Fruit fly (Drosophila melanogaster): ENCODE results near the gene beta-PheRS.

Gene beta-PheRS

DNA sequence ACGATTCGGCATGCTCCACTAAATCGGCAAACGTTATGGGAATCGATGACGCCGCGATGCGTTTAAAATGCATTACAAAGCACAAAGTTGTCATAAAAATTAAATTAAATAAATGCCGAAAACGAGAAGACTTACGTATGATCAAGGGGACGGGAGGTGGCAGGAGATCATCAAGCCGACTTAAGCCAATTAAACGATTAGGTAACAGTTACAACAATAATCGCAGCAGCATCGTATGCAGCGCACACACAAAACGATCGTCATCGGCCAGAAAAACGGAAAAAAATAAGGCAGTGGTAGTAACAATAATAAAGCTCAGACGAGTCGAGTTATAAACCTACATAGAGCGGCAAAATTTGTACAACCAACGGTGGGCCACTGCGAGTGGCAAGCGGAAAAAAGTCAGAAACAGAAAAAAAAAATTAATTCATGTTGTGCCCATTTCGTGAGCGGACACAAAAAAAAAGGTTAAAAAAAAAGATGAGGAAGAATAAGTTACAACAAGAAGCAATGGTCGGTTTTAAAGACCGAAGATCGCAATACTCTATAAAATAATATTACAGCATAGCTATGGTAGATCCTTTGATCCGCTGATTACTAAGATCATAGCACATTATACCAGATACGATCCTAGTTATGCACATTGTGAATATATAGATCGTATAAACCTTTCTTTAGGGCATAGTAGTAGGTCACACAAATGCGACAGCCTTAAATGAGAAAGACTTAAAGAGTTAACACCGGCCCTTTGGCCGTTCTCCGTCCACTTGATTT is 46.0 kb downstream of the beta-PheRS start (continued):
- TF ChIP-seq CG12071 (GFP tag; optimal IDR thresholded peaks at IDR 0.05) (peak; percentile 41), B-H1 (GFP tag; IDR thresholded peaks at IDR 0.05) (peak; percentile 14; the same call in 1 of the 3 replicates), dm (GFP tag; optimal IDR thresholded peaks at IDR 0.05) (no peak), CG10209 (GFP tag; optimal IDR thresholded peaks at IDR 0.05) (peak; percentile 30), yki (optimal IDR thresholded peaks at IDR 0.05) (no peak), bsh (GFP tag; optimal IDR thresholded peaks at IDR 0.05) (peak in 1 of 2 experiments; percentile 74), CG1832 (GFP tag; optimal IDR thresholded peaks at IDR 0.05) (no peak), CG30403 (GFP tag; optimal IDR thresholded peaks at IDR 0.05) (peak; percentile 31), esg (GFP tag; conservative IDR thresholded peaks at IDR 0.05) (peak; percentile 47), zfh1 (GFP tag; IDR thresholded peaks at IDR 0.05) (peak; percentile 58; the same call in 1 of the 3 replicates), CG2116 (GFP tag; optimal IDR thresholded peaks at IDR 0.05) (no peak), CG1603 (tag; optimal IDR thresholded peaks at IDR 0.05) (peak; percentile 77), ara (GFP tag; IDR thresholded peaks at IDR 0.05) (0 out of 2 replicates have a peak, but pooled peaks have one; percentile 34), Oaz (GFP tag; IDR thresholded peaks at IDR 0.05) (peak; percentile 36; the same call in 1 of the 2 replicates), lab (GFP tag; optimal IDR thresholded peaks at IDR 0.05) (peak; percentile 53), sc (optimal IDR thresholded peaks at IDR 0.05) (no peak), sc (GFP tag; optimal IDR thresholded peaks at IDR 0.05) (peak; percentile 16), lmd (GFP tag; IDR thresholded peaks at IDR 0.05) (peak; percentile 57), danr (GFP tag; IDR thresholded peaks at IDR 0.05) (peak; percentile 38), CG7839 (tag; optimal IDR thresholded peaks at IDR 0.05) (peak; percentile 66), CG6254 (GFP tag; optimal IDR thresholded peaks at IDR 0.05) (peak; percentile 31), Dek (tag; optimal IDR thresholded peaks at IDR 0.05) (peak; percentile 29), phol (tag; optimal IDR thresholded peaks at IDR 0.05) (peak; percentile 67), CG7556 (GFP tag; optimal IDR thresholded peaks at IDR 0.05) (peak; percentile 22), fd96Cb (tag; optimal IDR thresholded peaks at IDR 0.05) (peak; percentile 62), E2f2 (GFP tag; IDR thresholded peaks at IDR 0.05) (peak; percentile 22; the same call in 1 of the 2 replicates), CG6689 (GFP tag; IDR thresholded peaks at IDR 0.05) (peak; percentile 52), gcm2 (GFP tag; optimal IDR thresholded peaks at IDR 0.05) (no peak), Awh (GFP tag; IDR thresholded peaks at IDR 0.05) (peak; percentile 61), stwl (tag; optimal IDR thresholded peaks at IDR 0.05) (no peak), CG8765 (GFP tag; IDR thresholded peaks at IDR 0.05) (no peak), Sry-δ (GFP tag; optimal IDR thresholded peaks at IDR 0.05) (no peak), grau (tag; optimal IDR thresholded peaks at IDR 0.05) (peak; percentile 47), sob (GFP tag; IDR thresholded peaks at IDR 0.05) (peak; percentile 42; the same call in 1 of the 2 replicates), CG6272 (GFP tag; IDR thresholded peaks at IDR 0.05) (0 out of 2 replicates have a peak, but pooled peaks have one; percentile 26), CG31441 (GFP tag; IDR thresholded peaks at IDR 0.05) (peak; percentile 50; the same call in 1 of the 2 replicates), odd (GFP tag; optimal IDR thresholded peaks at IDR 0.05) (peak; percentile 12), Deaf1 (tag; optimal IDR thresholded peaks at IDR 0.05) (no peak), CG8290 (GFP tag; optimal IDR thresholded peaks at IDR 0.05) (no peak), CG8290 (tag; optimal IDR thresholded peaks at IDR 0.05) (peak in 1 of 2 experiments; percentile 65), da (GFP tag; optimal IDR thresholded peaks at IDR 0.05) (no peak), Ssrp (tag; optimal IDR thresholded peaks at IDR 0.05) (peak; percentile 64), eve (GFP tag; optimal IDR thresholded peaks at IDR 0.05) (peak in 1 of 2 experiments; percentile 75), CG7372 (GFP tag; IDR thresholded peaks at IDR 0.05) (peak; percentile 48; the same call in 1 of the 2 replicates), Abd-B (GFP tag; optimal IDR thresholded peaks at IDR 0.05) (peak; percentile 21), Trl (optimal IDR thresholded peaks at IDR 0.05) (no peak), Trl (GFP tag; optimal IDR thresholded peaks at IDR 0.05) (peak; percentile 15), NC2β (GFP tag; optimal IDR thresholded peaks at IDR 0.05) (no peak), Hr51 (GFP tag; optimal IDR thresholded peaks at IDR 0.05) (peak in 1 of 2 experiments; percentile 78), dysf (GFP tag; IDR thresholded peaks at IDR 0.05) (peak; percentile 70)

Measured in whole organism, embryonic.